Worm (Caenorhabditis elegans): Measurements from ENCODE around the gene F26F12.3.

The F26F12.3 gene

ce11 chrV:5790497-5791280, 54.8 kb downstream of the F26F12.3 start, which contains the start of the genes nhr-142 and F44E7.9 (continued):
- TF ChIP-seq skn-1 (tag; optimal IDR thresholded peaks at IDR 0.05) (no peak), fkh-10 (GFP tag; optimal IDR thresholded peaks at IDR 0.05) (peak; percentile 4), jun-1 (tag; optimal IDR thresholded peaks at IDR 0.05) (peak; percentile 21), nhr-77 (tag; optimal IDR thresholded peaks at IDR 0.05) (peak; percentile 84), snpc-4 (tag; optimal IDR thresholded peaks at IDR 0.05) (no peak), nhr-76 (tag; optimal IDR thresholded peaks at IDR 0.05) (no peak), lsy-2 (tag; optimal IDR thresholded peaks at IDR 0.05) (peak; percentile 33 to 89), spr-1 (tag; optimal IDR thresholded peaks at IDR 0.05) (peak; percentile 83), attf-4 (tag; optimal IDR thresholded peaks at IDR 0.05) (no peak), nhr-10 (tag; optimal IDR thresholded peaks at IDR 0.05) (no peak), lim-7 (GFP tag; IDR thresholded peaks at IDR 0.05) (no peak), nhr-48 (tag; optimal IDR thresholded peaks at IDR 0.05) (peak; percentile 71), ceh-20 (GFP tag; IDR thresholded peaks at IDR 0.05) (peak; percentile 78), mdt-29 (GFP tag; IDR thresholded peaks at IDR 0.05) (no peak), hlh-11 (tag; optimal IDR thresholded peaks at IDR 0.05) (peak; percentile 80), sdz-12 (GFP tag; optimal IDR thresholded peaks at IDR 0.05) (no peak), unc-62 (GFP tag; optimal IDR thresholded peaks at IDR 0.05 in 1 of 2) (no peak), unc-62 (tag; optimal IDR thresholded peaks at IDR 0.05) (no peak), lin-13 (GFP tag; optimal IDR thresholded peaks at IDR 0.05) (peak; percentile 80), spr-3 (GFP tag; optimal IDR thresholded peaks at IDR 0.05) (peak; percentile 70), Y5F2A.4 (GFP tag; optimal IDR thresholded peaks at IDR 0.05) (no peak), egl-43 (GFP tag; IDR thresholded peaks at IDR 0.05) (0 out of 2 replicates have a peak, but pooled peaks have one; percentile 12), ceh-28 (tag; optimal IDR thresholded peaks at IDR 0.05) (no peak), lin-15B (tag; optimal IDR thresholded peaks at IDR 0.05) (no peak), D1046.2 (GFP tag; IDR thresholded peaks at IDR 0.05) (no peak), saeg-2 (GFP tag; IDR thresholded peaks at IDR 0.05) (0 out of 2 replicates have a peak, but pooled peaks have one; percentile 36), dmd-6 (GFP tag; IDR thresholded peaks at IDR 0.05) (peak; percentile 77), nhr-42 (GFP tag; IDR thresholded peaks at IDR 0.05) (peak; percentile 34; the same call in 1 of the 2 replicates), Y48G9A.11 (GFP tag; IDR thresholded peaks at IDR 0.05) (peak; percentile 47; the same call in 1 of the 2 replicates), mep-1 (tag; optimal IDR thresholded peaks at IDR 0.05) (peak; percentile 95), ceh-82 (tag; optimal IDR thresholded peaks at IDR 0.05) (no peak), egl-27 (tag; optimal IDR thresholded peaks at IDR 0.05) (no peak), hmg-1.1 (GFP tag; IDR thresholded peaks at IDR 0.05) (peak; percentile 82), R02D3.7 (tag; optimal IDR thresholded peaks at IDR 0.05) (no peak)

Measured in whole organism, L4 larva.